Fruit fly (Drosophila melanogaster): ENCODE measurements around the gene Polr1D.
A peak's percentile ranks its signal among the peaks of the same experiment; 100 is the strongest.

Polr1D gene

DNA sequence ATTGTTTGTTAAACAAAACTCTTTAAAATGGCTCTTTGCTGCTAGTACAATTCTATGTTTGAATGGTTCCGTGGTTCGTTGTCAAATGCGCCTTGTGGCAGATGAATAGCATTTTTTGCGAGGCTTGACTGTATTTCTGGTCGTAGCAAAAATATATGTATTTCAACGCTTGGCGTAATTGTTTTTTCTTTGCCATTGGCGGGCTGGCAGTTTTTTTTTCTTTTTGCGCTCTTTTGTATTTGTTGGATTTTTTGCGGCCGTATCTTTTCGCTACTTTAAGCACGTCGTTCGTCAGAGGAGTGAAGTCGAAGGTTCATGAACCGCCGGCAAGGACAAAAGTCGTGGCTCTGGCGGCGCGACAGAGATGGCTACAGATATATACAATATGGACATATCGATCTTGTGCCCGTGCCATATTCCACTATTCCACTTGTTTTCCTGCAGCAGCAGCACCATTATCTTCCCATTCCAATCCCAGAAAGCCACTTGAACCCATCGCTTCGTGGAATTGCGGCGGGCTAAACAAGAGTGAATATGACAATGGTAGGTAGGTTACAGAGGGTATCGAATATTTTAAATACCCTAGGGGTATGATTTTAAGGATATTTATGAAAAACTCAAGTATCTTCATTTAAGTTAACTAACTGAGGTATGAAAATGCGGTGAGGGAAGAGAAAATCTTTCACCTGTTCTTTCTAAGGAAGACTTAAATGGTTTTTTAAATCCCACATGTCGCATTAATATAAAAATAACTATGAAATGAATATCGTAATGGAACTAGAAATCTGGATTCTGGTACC is 21.1 kb upstream of the Polr1D start:
- TF ChIP-seq CG1620 (GFP tag; optimal IDR thresholded peaks at IDR 0.05) (no peak), CG5204 (GFP tag; optimal IDR thresholded peaks at IDR 0.05) (no peak), Hr96 (GFP tag; optimal IDR thresholded peaks at IDR 0.05) (no peak), CG33017 (tag; optimal IDR thresholded peaks at IDR 0.05) (no peak), bab1 (GFP tag; optimal IDR thresholded peaks at IDR 0.05) (peak; percentile 57), CG11617 (GFP tag; optimal IDR thresholded peaks at IDR 0.05) (no peak), Crg-1 (GFP tag; optimal IDR thresholded peaks at IDR 0.05) (no peak), CG14711 (tag; optimal IDR thresholded peaks at IDR 0.05) (no peak), tj (GFP tag; optimal IDR thresholded peaks at IDR 0.05) (peak; percentile 75), kay (GFP tag; ENCODE audit: borderline replicate concordance) (peak; percentile 48), Clk (GFP tag; optimal IDR thresholded peaks at IDR 0.05) (no peak), toe (GFP tag; optimal IDR thresholded peaks at IDR 0.05) (no peak)

DNA sequence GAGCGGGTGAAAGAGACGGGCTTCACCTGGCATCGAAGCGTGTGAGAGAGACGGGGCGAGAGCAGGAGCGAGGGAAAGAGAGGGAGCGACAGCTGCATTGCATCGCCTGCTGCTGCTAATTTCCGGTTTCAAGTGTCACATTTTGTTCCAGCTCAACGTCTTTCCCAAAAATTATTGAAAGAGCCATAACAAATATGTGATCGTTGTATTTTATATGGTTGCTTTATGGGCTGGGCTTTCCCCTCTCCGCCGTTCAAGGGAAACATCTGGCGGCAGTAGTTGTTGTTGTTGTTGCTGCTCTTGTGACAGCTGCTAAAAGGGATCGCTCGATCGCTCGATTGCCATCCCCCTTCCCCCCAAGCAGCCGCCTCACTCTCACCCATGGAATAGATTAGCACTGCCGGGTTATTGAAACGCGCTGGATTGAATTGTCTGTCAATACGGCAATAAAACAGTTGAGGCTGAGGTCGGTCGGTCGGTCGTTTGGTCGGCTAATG is 19.9 kb upstream of the Polr1D start:
- TF ChIP-seq CG5204 (GFP tag; optimal IDR thresholded peaks at IDR 0.05) (no peak), Hr96 (GFP tag; optimal IDR thresholded peaks at IDR 0.05) (no peak), CG12768 (GFP tag; optimal IDR thresholded peaks at IDR 0.05) (no peak), CG7101 (tag; optimal IDR thresholded peaks at IDR 0.05) (no peak), CG14711 (tag; optimal IDR thresholded peaks at IDR 0.05) (no peak), CG7045 (GFP tag; optimal IDR thresholded peaks at IDR 0.05) (no peak)

DNA sequence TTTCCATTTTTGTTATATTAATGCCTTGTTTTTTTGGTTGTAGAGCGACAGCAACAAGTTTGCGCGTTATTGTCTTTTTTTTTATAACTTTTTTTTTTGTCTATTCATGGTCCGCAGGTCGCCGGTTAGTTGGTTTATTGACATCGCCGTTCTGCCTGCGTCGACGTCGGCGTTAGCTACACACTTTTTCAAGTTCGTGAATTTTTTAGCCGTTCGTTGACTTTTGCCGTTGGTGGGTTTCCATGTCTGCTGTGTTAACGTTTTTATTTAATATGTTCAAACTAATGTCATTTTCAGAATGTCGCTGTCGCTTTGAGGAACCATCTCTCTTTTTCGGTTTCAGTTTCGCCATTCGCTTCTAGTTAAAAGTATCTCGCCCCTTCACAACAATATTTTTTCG is 11.6 kb upstream of the Polr1D start:
- TF ChIP-seq Crg-1 (GFP tag; optimal IDR thresholded peaks at IDR 0.05), result no peak
- TF ChIP-seq CG5204 (GFP tag; optimal IDR thresholded peaks at IDR 0.05), result no peak
- TF ChIP-seq kay (GFP tag; ENCODE audit: borderline replicate concordance), result peak; percentile 57
- no peak for TF ChIP-seq ovo (GFP tag; optimal IDR thresholded peaks at IDR 0.05)
- no peak for TF ChIP-seq Hr96 (GFP tag; optimal IDR thresholded peaks at IDR 0.05)

DNA sequence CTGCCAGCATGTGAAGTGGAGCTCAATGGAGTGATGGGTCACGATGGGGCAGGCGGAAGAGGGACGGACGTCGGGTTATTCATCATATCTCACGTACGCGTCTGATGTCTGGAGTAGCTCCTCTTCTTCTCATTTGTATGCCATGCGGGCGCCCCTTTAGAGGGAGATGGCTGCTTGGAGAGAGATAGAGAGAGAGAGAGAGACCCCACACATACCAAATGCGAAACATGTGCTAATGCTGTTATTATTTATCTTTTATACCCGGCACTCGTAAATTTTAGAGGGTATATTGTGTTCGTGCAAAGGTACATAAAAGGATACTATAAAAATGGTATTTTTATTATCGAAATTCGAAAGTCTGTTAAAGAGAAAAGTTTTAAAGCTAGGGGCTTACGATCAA is 11.0 kb upstream of the Polr1D start:
- TF ChIP-seq ovo (GFP tag; optimal IDR thresholded peaks at IDR 0.05) (no peak), cnc (optimal IDR thresholded peaks at IDR 0.05) (no peak), CG5204 (GFP tag; optimal IDR thresholded peaks at IDR 0.05) (no peak), Clk (GFP tag; optimal IDR thresholded peaks at IDR 0.05) (no peak), CG33017 (tag; optimal IDR thresholded peaks at IDR 0.05) (no peak), Crg-1 (GFP tag; optimal IDR thresholded peaks at IDR 0.05) (no peak), CG7045 (GFP tag; optimal IDR thresholded peaks at IDR 0.05) (no peak), pad (GFP tag; optimal IDR thresholded peaks at IDR 0.05) (no peak), toe (GFP tag; optimal IDR thresholded peaks at IDR 0.05) (no peak), tj (GFP tag; optimal IDR thresholded peaks at IDR 0.05) (no peak), CG1620 (GFP tag; optimal IDR thresholded peaks at IDR 0.05) (no peak), bab1 (GFP tag; optimal IDR thresholded peaks at IDR 0.05) (no peak), cic (GFP tag; optimal IDR thresholded peaks at IDR 0.05) (no peak), kay (GFP tag; ENCODE audit: borderline replicate concordance) (no peak), CG14711 (tag; optimal IDR thresholded peaks at IDR 0.05) (no peak)

DNA sequence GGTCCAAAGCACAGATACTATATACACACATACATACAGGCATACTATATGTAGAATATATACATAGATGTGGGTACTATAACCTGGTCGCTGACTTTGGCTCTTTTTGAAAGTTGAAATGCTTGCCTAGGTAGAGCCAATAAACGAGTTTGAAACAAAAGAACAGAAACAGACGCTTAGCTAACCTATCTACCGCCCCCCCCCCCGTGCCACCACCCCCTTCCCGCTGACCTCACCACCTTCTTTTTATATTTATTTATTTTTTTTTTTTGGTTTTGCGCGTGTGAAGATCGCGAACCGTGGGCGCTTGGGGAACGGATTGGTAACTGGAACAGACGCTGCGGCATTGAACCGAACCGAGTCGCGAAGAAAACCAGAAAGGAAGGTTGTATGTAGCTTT is 9.1 kb upstream of the Polr1D start:
- TF ChIP-seq pad (GFP tag; optimal IDR thresholded peaks at IDR 0.05) (no peak), Crg-1 (GFP tag; optimal IDR thresholded peaks at IDR 0.05) (no peak), cic (GFP tag; optimal IDR thresholded peaks at IDR 0.05) (no peak), Clk (GFP tag; optimal IDR thresholded peaks at IDR 0.05) (no peak)

DNA sequence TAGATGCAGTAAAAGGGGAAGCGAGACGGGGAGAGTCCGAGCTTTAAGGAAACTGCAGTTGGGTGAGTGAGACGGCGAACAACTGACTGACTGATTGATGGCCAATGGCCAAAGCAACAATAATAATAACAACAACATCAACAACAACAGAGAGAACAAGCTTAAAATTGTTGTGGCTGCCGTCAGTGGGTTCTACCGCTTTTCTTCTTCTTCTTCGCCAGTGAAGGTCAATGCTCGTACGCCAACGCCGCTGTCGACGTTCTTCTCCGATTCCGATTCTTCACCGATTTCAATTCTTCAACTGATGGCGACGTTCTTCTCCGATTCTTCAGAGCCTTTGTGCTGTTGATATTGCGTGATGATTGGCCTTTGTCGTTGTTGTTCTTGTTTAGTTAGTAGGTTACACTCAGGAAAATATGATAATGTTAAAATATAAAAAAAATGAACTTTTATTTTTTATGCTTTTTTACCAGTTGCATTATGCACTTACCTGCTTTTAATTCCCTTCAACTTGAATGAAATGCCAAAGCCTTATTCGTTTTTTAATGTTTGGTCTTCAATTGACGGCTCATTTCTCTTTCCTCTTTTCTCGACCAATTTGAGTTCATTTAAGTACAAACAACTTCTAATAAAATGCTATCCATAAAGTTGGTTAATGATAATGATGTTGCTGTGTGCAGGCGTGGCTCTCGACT is 7.3 kb upstream of the Polr1D start:
- TF ChIP-seq Clk (GFP tag; optimal IDR thresholded peaks at IDR 0.05), result no peak
- no peak for TF ChIP-seq CG12768 (GFP tag; optimal IDR thresholded peaks at IDR 0.05)
- no peak for TF ChIP-seq toe (GFP tag; optimal IDR thresholded peaks at IDR 0.05)
- no peak for TF ChIP-seq Hr96 (GFP tag; optimal IDR thresholded peaks at IDR 0.05)
- TF ChIP-seq Crg-1 (GFP tag; optimal IDR thresholded peaks at IDR 0.05), result no peak

DNA sequence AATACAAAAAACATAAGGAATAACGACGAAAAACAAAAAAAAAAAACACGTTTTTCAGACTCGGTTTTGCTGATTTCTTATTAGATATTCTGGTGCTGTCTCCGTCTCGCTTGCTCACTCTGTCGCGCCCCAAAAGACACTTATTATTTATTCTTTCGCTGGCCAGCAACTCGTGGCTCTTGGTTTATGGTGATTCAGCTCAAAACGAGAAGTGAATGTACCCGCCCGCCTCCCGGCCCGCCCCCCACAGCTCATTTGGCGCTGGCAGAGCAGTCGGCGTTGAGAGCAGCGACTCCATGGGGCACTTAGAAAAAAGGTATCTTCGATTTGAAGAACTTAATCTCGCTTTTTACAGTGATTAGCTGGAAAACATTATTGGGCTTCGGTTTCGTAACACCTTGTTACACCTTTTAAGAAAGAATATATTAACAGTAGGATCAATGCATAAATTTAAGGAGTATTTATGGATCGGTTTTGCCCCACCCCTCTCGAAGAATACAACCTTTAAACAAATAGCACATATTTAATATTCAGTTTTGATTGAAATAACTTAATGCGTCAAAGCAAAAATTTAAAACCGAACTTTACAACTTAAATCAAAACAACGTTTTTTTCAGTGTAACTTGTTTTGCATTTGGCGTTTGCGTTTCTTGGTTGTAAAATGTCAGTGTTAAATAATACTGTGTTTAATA is 6.5 kb upstream of the Polr1D start:
- peak; percentile 36 for TF ChIP-seq CG7045 (GFP tag; optimal IDR thresholded peaks at IDR 0.05)
- no peak for TF ChIP-seq cic (GFP tag; optimal IDR thresholded peaks at IDR 0.05)
- no peak for TF ChIP-seq CG12768 (GFP tag; optimal IDR thresholded peaks at IDR 0.05)
- peak; percentile 59 for TF ChIP-seq CG11617 (GFP tag; optimal IDR thresholded peaks at IDR 0.05)
- no peak for TF ChIP-seq ovo (GFP tag; optimal IDR thresholded peaks at IDR 0.05)
- peak; percentile 41 for TF ChIP-seq pad (GFP tag; optimal IDR thresholded peaks at IDR 0.05)
- no peak for TF ChIP-seq toe (GFP tag; optimal IDR thresholded peaks at IDR 0.05)
- TF ChIP-seq CG5204 (GFP tag; optimal IDR thresholded peaks at IDR 0.05), result no peak
- TF ChIP-seq bab1 (GFP tag; optimal IDR thresholded peaks at IDR 0.05), result peak; percentile 84
- no peak for TF ChIP-seq CG1620 (GFP tag; optimal IDR thresholded peaks at IDR 0.05)
- TF ChIP-seq cnc (optimal IDR thresholded peaks at IDR 0.05), result no peak
- TF ChIP-seq CG14711 (tag; optimal IDR thresholded peaks at IDR 0.05), result peak; percentile 45
- TF ChIP-seq kay (GFP tag; ENCODE audit: borderline replicate concordance), result peak; percentile 65
- TF ChIP-seq Clk (GFP tag; optimal IDR thresholded peaks at IDR 0.05), result no peak
- no peak for TF ChIP-seq CG33017 (tag; optimal IDR thresholded peaks at IDR 0.05)
- TF ChIP-seq tj (GFP tag; optimal IDR thresholded peaks at IDR 0.05), result peak; percentile 95
- TF ChIP-seq CG7101 (tag; optimal IDR thresholded peaks at IDR 0.05), result peak; percentile 56
- no peak for TF ChIP-seq Mnt (GFP tag; optimal IDR thresholded peaks at IDR 0.05)
- TF ChIP-seq Crg-1 (GFP tag; optimal IDR thresholded peaks at IDR 0.05), result no peak
- TF ChIP-seq Hr96 (GFP tag; optimal IDR thresholded peaks at IDR 0.05), result peak; percentile 64
